Worm (Caenorhabditis elegans) whole organism, L4/young adult: ENCODE data around the gene T24H7.2.

Experiments used
- W03F9.2 ChIP-seq: fragments of 150-350 bp; optimal IDR thresholded peaks from 2 replicates; lab custom pipeline; 2014; ENCODE audit warnings: missing biosample characterization, missing genetic modification characterization
- dao-5 ChIP-seq: sonication (generic microtip); optimal IDR thresholded peaks from 2 replicates; lab custom pipeline; 2016; ENCODE audit warnings: missing genotype, missing genetic modification characterization, moderate library complexity, missing compliant biosample characterization

ce11 chrII:6245199-6245702, 1.9 kb upstream of the T24H7.2 start, which contains the start of gene blos-4:
- no peak for TF ChIP-seq W03F9.2 (tag; lab: Kevin White, UChicago)
- TF ChIP-seq dao-5 (tag; lab: Kevin White, UChicago) = no peak
